Fruit fly (Drosophila melanogaster) whole organism, wandering third instar larva: ENCODE measurements around the gene Arp1.

Experiments used
- Abd-B ChIP-seq: fragments of >200 bp; optimal IDR thresholded peaks from 2 replicates; lab custom pipeline; 2017; ENCODE audit warnings: missing biosample characterization, missing genetic modification characterization
- CG32264 ChIP-seq: fragments of 200-800 bp; sonication (Bioruptor generic); optimal IDR thresholded peaks from 2 replicates; lab custom pipeline; 2016; ENCODE audit warnings: missing biosample characterization, missing genetic modification characterization
- CG9705 ChIP-seq: fragments of 200-800 bp; sonication (Bioruptor generic); optimal IDR thresholded peaks from 2 replicates; lab custom pipeline; 2018; ENCODE audit warnings: missing biosample characterization, mild to moderate bottlenecking, missing genetic modification characterization
- CrebA ChIP-seq: fragments of 200-800 bp; sonication (Bioruptor generic); optimal IDR thresholded peaks from 2 replicates; lab custom pipeline; 2016; ENCODE audit warnings: missing biosample characterization, mild to moderate bottlenecking, missing genetic modification characterization, borderline replicate concordance
- Dfd ChIP-seq: fragments of >200 bp; optimal IDR thresholded peaks from 2 replicates; lab custom pipeline; 2017; ENCODE audit warnings: missing biosample characterization, missing genetic modification characterization
- Dif ChIP-seq: fragments of 200-275, 200-300 bp; sonication (Bioruptor generic); optimal IDR thresholded peaks from 2 replicates; lab custom pipeline; 2018; ENCODE audit warnings: missing biosample characterization, missing genetic modification characterization; ENCODE audit not compliant: partially characterized antibody
- GATAd ChIP-seq: sonication (Bioruptor generic); optimal IDR thresholded peaks from 2 replicates; lab custom pipeline; 2016; ENCODE audit warnings: missing biosample characterization, missing genetic modification characterization
- HLH106 ChIP-seq: fragments of 200-800 bp; optimal IDR thresholded peaks from 3 replicates; lab custom pipeline; 2019; ENCODE audit warnings: missing biosample characterization, mild to moderate bottlenecking, missing genetic modification characterization, moderate library complexity
- Hnf4 ChIP-seq: fragments of 200-800 bp; sonication (Bioruptor generic); optimal IDR thresholded peaks from 2 replicates; lab custom pipeline; 2016; ENCODE audit warnings: missing biosample characterization, mild to moderate bottlenecking, missing genetic modification characterization
- Hr78 ChIP-seq: fragments of >200 bp; optimal IDR thresholded peaks from 2 replicates; lab custom pipeline; 2017; ENCODE audit warnings: missing biosample characterization, missing genetic modification characterization
- Hr83 ChIP-seq: fragments of 200-300 bp; sonication (Bioruptor generic); optimal IDR thresholded peaks from 2 replicates; lab custom pipeline; 2016; ENCODE audit warnings: missing biosample characterization, mild to moderate bottlenecking, missing genetic modification characterization, moderate library complexity; ENCODE audit not compliant: poor library complexity, severe bottlenecking
- Jra ChIP-seq: sonication (Bioruptor generic); optimal IDR thresholded peaks from 2 replicates; lab custom pipeline; 2016; ENCODE audit warnings: missing biosample characterization, missing genetic modification characterization
- Mio ChIP-seq: sonication (Bioruptor generic); optimal IDR thresholded peaks from 2 replicates; lab custom pipeline; 2016; ENCODE audit warnings: missing biosample characterization, missing genetic modification characterization
- Myc ChIP-seq: fragments of >200 bp; optimal IDR thresholded peaks from 2 replicates; lab custom pipeline; 2017
- N ChIP-seq: fragments of >200 bp; optimal IDR thresholded peaks from 2 replicates; lab custom pipeline; 2018; ENCODE audit warnings: missing biosample characterization, missing external identifiers, missing genetic modification characterization
- OdsH ChIP-seq: fragments of 200-800 bp; sonication (Bioruptor generic); optimal IDR thresholded peaks from 2 replicates; lab custom pipeline; 2016; ENCODE audit warnings: missing biosample characterization, mild to moderate bottlenecking, missing genetic modification characterization
- Rel ChIP-seq, 2 experiments: fragments of 200-800 bp; sonication (Bioruptor generic) in 1 of 2; optimal IDR thresholded peaks; 2 replicates in 1 of 2; 3 replicates in 1 of 2; lab custom pipeline; 2016 to 2019; ENCODE audit warnings: mild to moderate bottlenecking in 2 of 2, missing biosample characterization in 2 of 2, missing genetic modification characterization in 2 of 2, moderate library complexity in 1 of 2
- Sp1 ChIP-seq: fragments of 200-800 bp; sonication (Bioruptor generic); optimal IDR thresholded peaks from 3 replicates; lab custom pipeline; 2019; ENCODE audit warnings: missing biosample characterization, mild to moderate bottlenecking, missing genetic modification characterization, moderate library complexity
- Vsx2 ChIP-seq: fragments of 200-300, 225-300 bp; sonication (Bioruptor generic); optimal IDR thresholded peaks from 2 replicates; lab custom pipeline; 2018; ENCODE audit warnings: missing biosample characterization, missing genetic modification characterization; ENCODE audit not compliant: partially characterized antibody
- br ChIP-seq: fragments of 200-800 bp; sonication (Bioruptor generic); optimal IDR thresholded peaks from 2 replicates; lab custom pipeline; 2016; ENCODE audit warnings: missing biosample characterization, missing genetic modification characterization
- brk ChIP-seq: fragments of 200-800 bp; sonication (Bioruptor generic); optimal IDR thresholded peaks from 2 replicates; lab custom pipeline; 2016; ENCODE audit warnings: missing biosample characterization, mild to moderate bottlenecking, missing genetic modification characterization
- dl ChIP-seq, 2 experiments: fragments of 175-275, 200-275 bp in 1 of 2; fragments of 200-275 bp in 1 of 2; sonication (Bioruptor generic); optimal IDR thresholded peaks; lab custom pipeline; 2018; ENCODE audit warnings: mild to moderate bottlenecking in 2 of 2, missing biosample characterization in 2 of 2, missing genetic modification characterization in 2 of 2, moderate library complexity in 2 of 2; ENCODE audit not compliant: partially characterized antibody in 2 of 2, insufficient read depth in 1 of 2
- dmrt93B ChIP-seq: fragments of 200-800 bp; sonication (Bioruptor generic); optimal IDR thresholded peaks from 2 replicates; lab custom pipeline; 2018; ENCODE audit warnings: missing biosample characterization, mild to moderate bottlenecking, missing genetic modification characterization
- dsf ChIP-seq: sonication (Bioruptor generic); optimal IDR thresholded peaks from 2 replicates; lab custom pipeline; 2016; ENCODE audit warnings: missing biosample characterization, missing genetic modification characterization, borderline replicate concordance
- ey ChIP-seq: fragments of 200-800 bp; sonication (Bioruptor generic); optimal IDR thresholded peaks from 2 replicates; lab custom pipeline; 2016; ENCODE audit warnings: missing biosample characterization, missing genetic modification characterization
- foxo ChIP-seq, 2 experiments: fragments of 200-800 bp; sonication (Bioruptor generic); optimal IDR thresholded peaks; 2 replicates in 1 of 2; 3 replicates in 1 of 2; lab custom pipeline; 2016 to 2017; ENCODE audit warnings: missing biosample characterization in 2 of 2, missing genetic modification characterization in 2 of 2
- fru ChIP-seq: fragments of 200-800 bp; sonication (Bioruptor generic); optimal IDR thresholded peaks from 3 replicates; lab custom pipeline; 2016; ENCODE audit warnings: missing biosample characterization, mild to moderate bottlenecking, missing genetic modification characterization
- h ChIP-seq: fragments of 200-800 bp; sonication (Bioruptor generic); optimal IDR thresholded peaks from 3 replicates; lab custom pipeline; 2016; ENCODE audit warnings: missing biosample characterization, mild to moderate bottlenecking, missing genetic modification characterization
- jim ChIP-seq: fragments of 175-275, 200-325 bp; sonication (Bioruptor generic); optimal IDR thresholded peaks from 2 replicates; lab custom pipeline; 2016; ENCODE audit warnings: missing biosample characterization, mild to moderate bottlenecking, missing genetic modification characterization
- lola ChIP-seq: fragments of >200 bp; optimal IDR thresholded peaks from 2 replicates; lab custom pipeline; 2017; ENCODE audit warnings: missing biosample characterization, missing genetic modification characterization
- pan ChIP-seq: fragments of >200 bp; optimal IDR thresholded peaks from 2 replicates; lab custom pipeline; 2017
- psq ChIP-seq: fragments of 200-800 bp; sonication (Bioruptor generic); optimal IDR thresholded peaks from 3 replicates; lab custom pipeline; 2017; ENCODE audit warnings: missing biosample characterization, mild to moderate bottlenecking, missing genetic modification characterization, moderate library complexity
- rgr ChIP-seq: fragments of 200-800 bp; sonication (Bioruptor generic); optimal IDR thresholded peaks from 3 replicates; lab custom pipeline; 2016; ENCODE audit warnings: missing biosample characterization, mild to moderate bottlenecking, missing genetic modification characterization
- sage ChIP-seq: fragments of 200-800 bp; sonication (Bioruptor generic); optimal IDR thresholded peaks from 2 replicates; lab custom pipeline; 2016; ENCODE audit warnings: missing biosample characterization, mild to moderate bottlenecking, missing genetic modification characterization
- sv ChIP-seq: fragments of 200-800 bp; sonication (Bioruptor generic); optimal IDR thresholded peaks from 3 replicates; lab custom pipeline; 2016; ENCODE audit warnings: missing biosample characterization, missing genetic modification characterization
- tai ChIP-seq: sonication (Bioruptor generic); optimal IDR thresholded peaks from 2 replicates; lab custom pipeline; 2016; ENCODE audit warnings: missing biosample characterization, missing genetic modification characterization
- usp ChIP-seq: fragments of >200 bp; optimal IDR thresholded peaks from 2 replicates; lab custom pipeline; 2017; ENCODE audit warnings: missing biosample characterization, missing genetic modification characterization
- woc ChIP-seq: sonication (Bioruptor generic); optimal IDR thresholded peaks from 2 replicates; lab custom pipeline; 2016; ENCODE audit warnings: missing biosample characterization, mild to moderate bottlenecking, missing genetic modification characterization

The Arp1 gene

DNA sequence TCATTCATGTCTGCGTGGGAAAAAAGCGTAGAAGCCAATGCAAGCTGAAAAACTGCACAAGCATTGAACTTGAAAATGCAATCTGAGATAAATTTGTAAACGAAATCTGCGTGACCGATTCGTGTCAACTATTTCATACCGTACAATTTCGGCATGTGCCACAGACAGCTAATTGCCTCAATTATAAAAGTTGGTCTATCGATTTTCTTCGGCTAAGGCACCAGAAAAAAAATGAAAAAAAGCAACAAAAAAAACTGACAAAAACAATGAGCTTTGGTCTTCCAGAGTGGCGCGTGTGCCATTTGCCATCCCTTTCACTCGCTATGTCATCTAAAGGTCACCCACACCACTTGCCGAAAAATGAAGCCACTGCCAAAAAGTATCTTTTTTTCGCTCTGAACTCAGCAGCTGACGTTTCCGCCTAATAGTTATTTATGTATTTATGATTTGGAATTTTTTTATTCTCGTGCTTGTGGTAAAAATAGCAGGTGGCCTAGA, 27.0 kb downstream of the Arp1 start:
- no peak for TF ChIP-seq Hr78 (GFP tag; lab: Kevin White, UChicago)
- TF ChIP-seq jim (GFP tag; lab: Kevin White, UChicago): no peak
- no peak for TF ChIP-seq Hr83

DNA sequence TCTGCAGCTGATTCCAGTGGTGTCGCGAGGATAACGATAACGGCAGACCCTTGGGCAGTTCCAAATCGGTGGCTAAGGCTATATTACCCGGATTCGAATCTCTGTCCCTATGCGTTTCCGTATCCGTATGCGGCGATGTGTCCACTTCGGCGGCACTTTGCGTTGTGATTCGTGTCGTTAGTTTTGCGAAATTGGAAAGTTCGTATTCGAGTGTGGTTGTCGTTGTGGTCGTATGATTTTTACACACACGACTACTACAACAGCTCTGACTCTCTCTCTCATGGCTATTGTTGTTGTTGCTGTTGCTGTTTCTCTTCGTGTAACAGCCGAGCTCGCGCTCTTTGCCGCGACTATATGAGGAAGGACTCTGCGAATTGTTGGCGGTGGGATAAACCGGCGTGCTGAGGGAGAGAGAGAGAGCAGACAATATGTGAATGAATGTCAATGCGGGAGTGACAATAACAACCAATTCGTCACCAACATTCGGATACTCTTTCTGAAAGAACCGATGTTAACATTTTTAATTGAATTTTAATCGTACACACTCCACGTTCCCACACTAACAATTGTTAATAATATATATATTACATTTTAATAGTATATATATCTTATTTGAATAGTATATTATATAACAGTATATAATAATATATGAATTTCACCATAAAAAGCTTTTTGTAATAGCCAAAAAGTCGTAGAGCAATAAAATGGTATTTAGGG, 28.2 kb downstream of the Arp1 start:
- peak; percentile 39 for TF ChIP-seq rgr (GFP tag; lab: Kevin White, UChicago)
- TF ChIP-seq lola (GFP tag; lab: Kevin White, UChicago): no peak
- no peak for TF ChIP-seq Mio
- no peak for TF ChIP-seq Hnf4 (GFP tag; lab: Kevin White, UChicago)
- TF ChIP-seq Dfd (GFP tag; lab: Kevin White, UChicago): no peak
- TF ChIP-seq CG9705: no peak
- TF ChIP-seq usp (GFP tag; lab: Kevin White, UChicago): no peak
- TF ChIP-seq Hr83: peak; percentile 71
- TF ChIP-seq N (GFP tag; lab: Kevin White, UChicago): no peak
- TF ChIP-seq brk (GFP tag; lab: Kevin White, UChicago): no peak
- TF ChIP-seq Hr78 (GFP tag; lab: Kevin White, UChicago): no peak
- no peak for TF ChIP-seq GATAd
- peak; percentile 62 for TF ChIP-seq h (GFP tag; lab: Kevin White, UChicago)
- TF ChIP-seq dl (GFP tag; optimal IDR thresholded peaks at IDR 0.05; lab: Kevin White, UChicago; ENCODE audit: insufficient read depth in 1 of 2, partially characterized antibody in 2 of 2): peak; percentile 77 to 83
- no peak for TF ChIP-seq dsf (GFP tag; lab: Kevin White, UChicago)
- TF ChIP-seq fru (GFP tag; lab: Kevin White, UChicago): peak; percentile 36
- TF ChIP-seq Vsx2: peak; percentile 51
- peak; percentile 52 for TF ChIP-seq Sp1 (GFP tag; lab: Kevin White, UChicago)
- no peak for TF ChIP-seq Rel (GFP tag; optimal IDR thresholded peaks at IDR 0.05; lab: Kevin White, UChicago)
- peak; percentile 57 for TF ChIP-seq Rel (tag; optimal IDR thresholded peaks at IDR 0.05; lab: Kevin White, UChicago)
- TF ChIP-seq Dif (GFP tag; lab: Kevin White, UChicago): peak; percentile 72
- TF ChIP-seq tai (GFP tag; lab: Kevin White, UChicago): no peak
- TF ChIP-seq OdsH: peak; percentile 27
- no peak for TF ChIP-seq br (GFP tag; lab: Kevin White, UChicago)
- TF ChIP-seq foxo (GFP tag; optimal IDR thresholded peaks at IDR 0.05; lab: Kevin White, UChicago): peak in 1 of 2 experiments; percentile 68
- TF ChIP-seq HLH106 (tag; lab: Kevin White, UChicago): peak; percentile 59
- TF ChIP-seq Myc (lab: Kevin White, UChicago): no peak
- peak; percentile 38 for TF ChIP-seq dmrt93B (GFP tag; lab: Kevin White, UChicago)
- peak; percentile 18 for TF ChIP-seq sage (GFP tag; lab: Kevin White, UChicago)
- peak; percentile 63 for TF ChIP-seq CrebA (GFP tag; lab: Kevin White, UChicago)
- no peak for TF ChIP-seq Abd-B
- peak; percentile 46 for TF ChIP-seq woc (GFP tag; lab: Kevin White, UChicago)
- TF ChIP-seq Jra (GFP tag; lab: Kevin White, UChicago): no peak
- TF ChIP-seq ey (GFP tag; lab: Kevin White, UChicago): no peak
- TF ChIP-seq pan: no peak
- no peak for TF ChIP-seq jim (GFP tag; lab: Kevin White, UChicago)
- TF ChIP-seq sv (GFP tag; lab: Kevin White, UChicago): no peak
- peak; percentile 62 for TF ChIP-seq psq (GFP tag; lab: Kevin White, UChicago)
- TF ChIP-seq CG32264: no peak
